Fruit fly (Drosophila melanogaster): ENCODE results near the gene CG46519.
"Not testable (repeated sequence)": the region's sequence is repeated elsewhere in the genome, so short reads cannot be mapped to it uniquely, and the experiment has no call there.

DNA sequence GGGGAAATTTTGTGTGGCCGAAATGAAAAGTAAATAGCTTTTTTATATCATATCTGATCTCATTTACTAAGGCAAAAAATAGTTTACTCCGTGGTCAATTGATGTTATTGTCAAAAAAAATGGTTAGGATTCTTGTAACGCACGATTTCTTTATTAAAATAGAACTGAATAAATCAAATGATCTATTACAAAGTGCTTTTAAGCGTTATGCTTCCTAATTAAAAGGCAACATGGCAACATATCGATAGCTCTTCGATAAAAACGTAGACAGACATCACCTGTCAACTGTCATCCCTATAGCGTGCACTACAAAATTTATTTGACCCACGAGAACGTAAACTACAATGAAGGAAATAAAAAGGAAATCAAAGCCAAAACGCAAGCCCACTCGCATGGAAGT, 29.5 kb upstream of the CG46519 start, which contains the start of gene CG46515:
- not testable (repeated sequence) for TF ChIP-seq Crg-1 (GFP tag; optimal IDR thresholded peaks at IDR 0.05); tj (GFP tag; optimal IDR thresholded peaks at IDR 0.05); CG1620 (GFP tag; optimal IDR thresholded peaks at IDR 0.05); CG12768 (GFP tag; optimal IDR thresholded peaks at IDR 0.05); CG33017 (tag; optimal IDR thresholded peaks at IDR 0.05); CG11617 (GFP tag; optimal IDR thresholded peaks at IDR 0.05); kay (GFP tag; ENCODE audit: borderline replicate concordance); ovo (GFP tag; optimal IDR thresholded peaks at IDR 0.05); CG7101 (tag; optimal IDR thresholded peaks at IDR 0.05); Mnt (GFP tag; optimal IDR thresholded peaks at IDR 0.05); cnc (optimal IDR thresholded peaks at IDR 0.05)
